Fruit fly (Drosophila melanogaster) whole organism, embryonic: ENCODE data around the gene CG15186.
A peak's percentile ranks its signal among the peaks of the same experiment; 100 is the strongest.

ENCODE experiments used
- Antp ChIP-seq: fragments of 200-800 bp; sonication (Bioruptor generic); optimal IDR thresholded peaks from 3 replicates; lab custom pipeline; 2016; ENCODE audit warnings: missing biosample characterization, missing genetic modification characterization
- Atf-2 ChIP-seq: fragments of 200-800 bp; sonication (Bioruptor generic); optimal IDR thresholded peaks from 2 replicates; lab custom pipeline; 2016; ENCODE audit warnings: missing biosample characterization, missing genetic modification characterization
- Blimp-1 ChIP-seq: fragments of 200-800 bp; sonication (Bioruptor generic); optimal IDR thresholded peaks from 3 replicates; lab custom pipeline; 2018; ENCODE audit warnings: missing biosample characterization, missing genetic modification characterization, mild to moderate bottlenecking, moderate library complexity, missing genetic modification reagents
- CG10147 ChIP-seq: fragments of 200-800 bp; sonication (Bioruptor generic); optimal IDR thresholded peaks from 2 replicates; lab custom pipeline; 2019; ENCODE audit warnings: missing biosample characterization, mild to moderate bottlenecking, missing genetic modification characterization, moderate library complexity
- CG1024 ChIP-seq: fragments of 200-800 bp; sonication (Bioruptor generic); IDR thresholded peaks from 2 replicates; pipeline ENCODE4 v1.3.6; 2022; ENCODE audit warnings: missing biosample characterization, missing genetic modification characterization
- CG10267 ChIP-seq: fragments of 200-800 bp; sonication (Bioruptor generic); optimal IDR thresholded peaks from 2 replicates; lab custom pipeline; 2018; ENCODE audit warnings: missing biosample characterization, mild to moderate bottlenecking, missing genetic modification characterization, moderate library complexity
- CG10959 ChIP-seq: fragments of 200-800 bp; sonication (Bioruptor generic); IDR thresholded peaks from 2 replicates; pipeline ENCODE4 v1.3.6; 2022; ENCODE audit warnings: missing biosample characterization, missing genetic modification characterization
- CG10979 ChIP-seq: fragments of 200-800 bp; sonication (Bioruptor generic); optimal IDR thresholded peaks from 2 replicates; lab custom pipeline; 2018; ENCODE audit warnings: missing biosample characterization, mild to moderate bottlenecking, missing genetic modification characterization, moderate library complexity
- CG11093 ChIP-seq: fragments of 200-800 bp; sonication (Bioruptor generic); IDR thresholded peaks from 3 replicates; pipeline ENCODE4 v1.3.6; 2022; ENCODE audit warnings: missing biosample characterization, missing genetic modification characterization
- CG12236 ChIP-seq: fragments of 200-800 bp; sonication (Bioruptor generic); optimal IDR thresholded peaks from 2 replicates; lab custom pipeline; 2016; ENCODE audit warnings: missing biosample characterization, missing genetic modification characterization
- CG12942 ChIP-seq: fragments of 200-800 bp; sonication (Bioruptor generic); optimal IDR thresholded peaks from 3 replicates; lab custom pipeline; 2016; ENCODE audit warnings: missing biosample characterization, missing genetic modification characterization
- CG14050 ChIP-seq: fragments of 200-800 bp; sonication (Bioruptor generic); IDR thresholded peaks from 3 replicates; pipeline ENCODE4 v1.3.6; 2022; ENCODE audit warnings: missing biosample characterization, missing genetic modification characterization
- CG1647 ChIP-seq: fragments of 200-800 bp; sonication (Bioruptor generic); optimal IDR thresholded peaks from 3 replicates; lab custom pipeline; 2016; ENCODE audit warnings: missing biosample characterization, missing genetic modification characterization
- CG2678 ChIP-seq: fragments of 200-800 bp; sonication (Bioruptor generic); optimal IDR thresholded peaks from 3 replicates; lab custom pipeline; 2019; ENCODE audit warnings: missing biosample characterization, mild to moderate bottlenecking, missing genetic modification characterization, moderate library complexity
- CG30403 ChIP-seq: fragments of 200-800 bp; sonication (Bioruptor generic); optimal IDR thresholded peaks from 3 replicates; lab custom pipeline; 2016; ENCODE audit warnings: missing biosample characterization, missing genetic modification characterization
- CG31441 ChIP-seq: fragments of 200-800 bp; sonication (Bioruptor generic); IDR thresholded peaks from 2 replicates; pipeline ENCODE4 v1.3.6; 2022; ENCODE audit warnings: missing biosample characterization, missing genetic modification characterization
- CG32532 ChIP-seq: fragments of 200-800 bp; sonication (Bioruptor generic); IDR thresholded peaks from 2 replicates; pipeline ENCODE4 v1.3.6; 2022; ENCODE audit warnings: missing biosample characterization, missing genetic modification characterization
- CG3995 ChIP-seq: fragments of 200-800 bp; sonication (Bioruptor generic); optimal IDR thresholded peaks from 3 replicates; lab custom pipeline; 2016; ENCODE audit warnings: missing biosample characterization, missing genetic modification characterization
- CG4328 ChIP-seq: fragments of 200-800 bp; sonication (Bioruptor generic); optimal IDR thresholded peaks from 3 replicates; lab custom pipeline; 2017; ENCODE audit warnings: missing biosample characterization, missing genetic modification reagents, missing genetic modification characterization
- CG43689 ChIP-seq: fragments of 200-800 bp; sonication (Bioruptor generic); IDR thresholded peaks from 2 replicates; pipeline ENCODE4 v1.3.6; 2022; ENCODE audit warnings: missing biosample characterization, missing genetic modification characterization
- CG6854 ChIP-seq: fragments of 200-800 bp; sonication (Bioruptor generic); optimal IDR thresholded peaks from 3 replicates; lab custom pipeline; 2017; ENCODE audit warnings: missing biosample characterization, mild to moderate bottlenecking, missing genetic modification characterization
- CG7357 ChIP-seq: fragments of 200-800 bp; sonication (Bioruptor generic); IDR thresholded peaks from 3 replicates; pipeline ENCODE4 v1.3.6; 2022; ENCODE audit warnings: missing biosample characterization, missing genetic modification characterization
- CG7372 ChIP-seq: fragments of 200-800 bp; sonication (Bioruptor generic); IDR thresholded peaks from 2 replicates; pipeline ENCODE4 v1.3.6; 2022; ENCODE audit warnings: missing biosample characterization, missing genetic modification characterization
- CG7839 ChIP-seq: fragments of 200-800 bp; sonication (Bioruptor generic); optimal IDR thresholded peaks from 3 replicates; lab custom pipeline; 2018; ENCODE audit warnings: missing biosample characterization, mild to moderate bottlenecking, missing genetic modification characterization, moderate library complexity
- CG7963 ChIP-seq: fragments of 200-800 bp; sonication (Bioruptor generic); IDR thresholded peaks from 3 replicates; pipeline ENCODE4 v1.3.6; 2022; ENCODE audit warnings: missing biosample characterization, missing genetic modification characterization; ENCODE audit not compliant: partially characterized antibody
- CG8765 ChIP-seq: fragments of 200-800 bp; sonication (Bioruptor generic); IDR thresholded peaks from 2 replicates; pipeline ENCODE4 v1.3.6; 2022; ENCODE audit warnings: missing biosample characterization, missing genetic modification characterization
- CG9437 ChIP-seq: fragments of 200-800 bp; sonication (Bioruptor generic); optimal IDR thresholded peaks from 2 replicates; lab custom pipeline; 2018; ENCODE audit warnings: missing biosample characterization, mild to moderate bottlenecking, missing genetic modification characterization
- CoRest ChIP-seq: fragments of 200-800 bp; sonication (Bioruptor generic); optimal IDR thresholded peaks from 3 replicates; lab custom pipeline; 2018; ENCODE audit warnings: missing biosample characterization, mild to moderate bottlenecking, missing genetic modification characterization, moderate library complexity
- Dp ChIP-seq: fragments of 200-800 bp; sonication (Bioruptor generic); optimal IDR thresholded peaks from 2 replicates; lab custom pipeline; 2018; ENCODE audit warnings: missing biosample characterization, mild to moderate bottlenecking, missing genetic modification characterization, moderate library complexity
- HHEX ChIP-seq: fragments of 200-800 bp; sonication (Bioruptor generic); optimal IDR thresholded peaks from 3 replicates; lab custom pipeline; 2017; ENCODE audit warnings: missing biosample characterization, mild to moderate bottlenecking, missing genetic modification characterization, missing genetic modification reagents
- Hmx ChIP-seq: fragments of 200-800 bp; sonication (Bioruptor generic); optimal IDR thresholded peaks from 2 replicates; lab custom pipeline; 2016; ENCODE audit warnings: missing biosample characterization, missing genetic modification characterization
- Hr78 ChIP-seq, 2 experiments: fragments of 200-800 bp in 1 of 2; fragments of >200 bp in 1 of 2; sonication (Bioruptor generic) in 1 of 2; optimal IDR thresholded peaks; 2 replicates each; lab custom pipeline; 2017 to 2019; ENCODE audit warnings: missing biosample characterization in 2 of 2, missing genetic modification characterization in 2 of 2, mild to moderate bottlenecking in 1 of 2, moderate library complexity in 1 of 2
- Pdp1 ChIP-seq, 2 experiments: fragments of 200-800 bp; sonication (Bioruptor generic); optimal IDR thresholded peaks; 3 replicates each; lab custom pipeline; 2016; ENCODE audit warnings: missing biosample characterization in 2 of 2, missing genetic modification characterization in 2 of 2, mild to moderate bottlenecking in 1 of 2, moderate library complexity in 1 of 2
- Spps ChIP-seq: fragments of 200-800 bp; sonication (Bioruptor generic); optimal IDR thresholded peaks from 2 replicates; lab custom pipeline; 2018; ENCODE audit warnings: missing biosample characterization, mild to moderate bottlenecking, missing genetic modification characterization
- ato ChIP-seq: fragments of 200-800 bp; sonication (Bioruptor generic); IDR thresholded peaks from 2 replicates; pipeline ENCODE4 v1.3.6; 2022; ENCODE audit warnings: missing biosample characterization, missing genetic modification characterization; ENCODE audit not compliant: partially characterized antibody
- bcd ChIP-seq: fragments of 200-800 bp; sonication (Bioruptor generic); optimal IDR thresholded peaks from 2 replicates; lab custom pipeline; 2017; ENCODE audit warnings: missing biosample characterization, mild to moderate bottlenecking, missing genetic modification characterization
- bowl ChIP-seq: fragments of 200-800 bp; sonication (Bioruptor generic); IDR thresholded peaks from 2 replicates; pipeline ENCODE4 v1.3.6; 2022; ENCODE audit warnings: missing biosample characterization, missing genetic modification characterization
- chinmo ChIP-seq: fragments of 200-800 bp; sonication (Bioruptor generic); IDR thresholded peaks from 4 replicates; pipeline ENCODE4 v1.3.6; 2022; ENCODE audit warnings: missing biosample characterization, missing genetic modification characterization; ENCODE audit not compliant: partially characterized antibody
- crol ChIP-seq: fragments of 200-800 bp; sonication (Bioruptor generic); IDR thresholded peaks from 2 replicates; pipeline ENCODE4 v1.3.6; 2022; ENCODE audit warnings: missing biosample characterization, missing genetic modification characterization
- crp ChIP-seq, 2 experiments: fragments of 200-800 bp; sonication (Bioruptor generic); optimal IDR thresholded peaks; 2 replicates in 1 of 2; 3 replicates in 1 of 2; lab custom pipeline; 2017; ENCODE audit warnings: missing biosample characterization in 2 of 2, missing genetic modification characterization in 2 of 2, mild to moderate bottlenecking in 1 of 2, moderate library complexity in 1 of 2
- dati ChIP-seq: fragments of 200-800 bp; sonication (Bioruptor generic); IDR thresholded peaks from 2 replicates; pipeline ENCODE4 v1.3.6; 2022; ENCODE audit warnings: missing biosample characterization, missing genetic modification characterization
- esg ChIP-seq: fragments of 200-800 bp; sonication (Bioruptor generic); conservative IDR thresholded peaks from 2 replicates; pipeline ENCODE4 v1.3.6; 2022; ENCODE audit warnings: missing biosample characterization, missing genetic modification characterization
- fu2 ChIP-seq: fragments of 200-800 bp; sonication (Bioruptor generic); optimal IDR thresholded peaks from 2 replicates; lab custom pipeline; 2016; ENCODE audit warnings: missing biosample characterization, missing genetic modification characterization
- grn ChIP-seq: fragments of 200-800 bp; sonication (Bioruptor generic); optimal IDR thresholded peaks from 3 replicates; lab custom pipeline; 2017; ENCODE audit warnings: missing biosample characterization, missing genetic modification characterization
- kni ChIP-seq: fragments of 200-800 bp; sonication (Bioruptor generic); optimal IDR thresholded peaks from 3 replicates; lab custom pipeline; 2017; ENCODE audit warnings: mild to moderate bottlenecking, missing biosample characterization, missing genetic modification reagents, missing genetic modification characterization
- mam ChIP-seq: fragments of 200-800 bp; sonication (Bioruptor generic); optimal IDR thresholded peaks from 3 replicates; lab custom pipeline; 2016; ENCODE audit warnings: missing biosample characterization, missing genetic modification characterization
- oc ChIP-seq: fragments of 200-800 bp; sonication (Bioruptor generic); optimal IDR thresholded peaks from 2 replicates; lab custom pipeline; 2018; ENCODE audit warnings: missing biosample characterization, mild to moderate bottlenecking, missing genetic modification characterization, moderate library complexity
- onecut ChIP-seq: fragments of 200-800 bp; sonication (Bioruptor generic); IDR thresholded peaks from 2 replicates; pipeline ENCODE4 v1.3.6; 2022; ENCODE audit warnings: missing biosample characterization, missing genetic modification characterization
- pb ChIP-seq: fragments of 200-800 bp; sonication (Bioruptor generic); optimal IDR thresholded peaks from 3 replicates; lab custom pipeline; 2016; ENCODE audit warnings: missing biosample characterization, missing genetic modification characterization
- phol ChIP-seq: fragments of 200-800 bp; sonication (Bioruptor generic); optimal IDR thresholded peaks from 3 replicates; lab custom pipeline; 2018; ENCODE audit warnings: missing biosample characterization, mild to moderate bottlenecking, missing genetic modification characterization, moderate library complexity
- trh ChIP-seq: fragments of 200-800 bp; sonication (Bioruptor generic); optimal IDR thresholded peaks from 2 replicates; lab custom pipeline; 2016; ENCODE audit warnings: missing biosample characterization, missing genetic modification characterization

The CG15186 gene

dm6 chr3R:6504408-6504807 is 26.3 kb downstream of the CG15186 start (continued):
- TF ChIP-seq oc (tag; lab: Kevin White, UChicago): no peak
- no peak for TF ChIP-seq dati (GFP tag; lab: Robert Waterston, UW)
- TF ChIP-seq CG32532 (GFP tag; lab: Robert Waterston, UW): no peak
- TF ChIP-seq Hr78 (GFP tag; optimal IDR thresholded peaks at IDR 0.05; lab: Kevin White, UChicago): no peak
- TF ChIP-seq CG7372 (GFP tag; lab: Robert Waterston, UW): no peak
- TF ChIP-seq CG1647 (GFP tag; lab: Kevin White, UChicago): no peak
- TF ChIP-seq grn: peak; percentile 22
- no peak for TF ChIP-seq CG1024 (GFP tag; lab: Robert Waterston, UW)
- TF ChIP-seq CG10147 (GFP tag; lab: Kevin White, UChicago): no peak
- TF ChIP-seq Dp (GFP tag; lab: Kevin White, UChicago): no peak
- TF ChIP-seq chinmo (GFP tag; lab: Robert Waterston, UW): no peak
- TF ChIP-seq CG7357 (GFP tag; lab: Robert Waterston, UW): no peak
- TF ChIP-seq CG10979 (tag; lab: Kevin White, UChicago): no peak
- no peak for TF ChIP-seq CG3995 (GFP tag; lab: Kevin White, UChicago)
- TF ChIP-seq CG12236 (GFP tag; lab: Kevin White, UChicago): peak; percentile 72
- peak; percentile 44 for TF ChIP-seq CG8765 (GFP tag; lab: Robert Waterston, UW)
- peak; percentile 42 for TF ChIP-seq CG7839
- TF ChIP-seq Pdp1 (GFP tag; optimal IDR thresholded peaks at IDR 0.05; lab: Kevin White, UChicago): peak in 1 of 2 experiments; percentile 28
- TF ChIP-seq bowl (GFP tag; lab: Robert Waterston, UW): no peak
- no peak for TF ChIP-seq CG11093 (GFP tag; lab: Robert Waterston, UW)
- TF ChIP-seq crol (GFP tag; lab: Robert Waterston, UW): no peak
- TF ChIP-seq CG4328 (GFP tag; lab: Kevin White, UChicago): peak; percentile 5
- TF ChIP-seq CG9437 (GFP tag; lab: Kevin White, UChicago): no peak
- no peak for TF ChIP-seq kni (GFP tag; lab: Kevin White, UChicago)
- no peak for TF ChIP-seq CG43689
- peak; percentile 54 for TF ChIP-seq Spps
- peak; percentile 57 for TF ChIP-seq CoRest (tag; lab: Kevin White, UChicago)
- peak; percentile 58 for TF ChIP-seq CG2678 (tag; lab: Kevin White, UChicago)
- TF ChIP-seq CG31441 (GFP tag; lab: Robert Waterston, UW): peak; percentile 55
- TF ChIP-seq onecut (GFP tag; lab: Robert Waterston, UW): peak; percentile 63
- no peak for TF ChIP-seq Antp (GFP tag; lab: Kevin White, UChicago)
- peak; percentile 47 for TF ChIP-seq CG10959 (GFP tag; lab: Robert Waterston, UW)
- no peak for TF ChIP-seq CG7963 (GFP tag; lab: Robert Waterston, UW)
- TF ChIP-seq Blimp-1: peak; percentile 55
- TF ChIP-seq fu2: no peak
- no peak for TF ChIP-seq CG14050 (GFP tag; lab: Robert Waterston, UW)
- TF ChIP-seq bcd (GFP tag; lab: Kevin White, UChicago): peak; percentile 43
- TF ChIP-seq Atf-2 (GFP tag; lab: Kevin White, UChicago): peak; percentile 8
- peak; percentile 49 for TF ChIP-seq HHEX (GFP tag; lab: Kevin White, UChicago)
- TF ChIP-seq CG10267: peak; percentile 5
- TF ChIP-seq ato (GFP tag; lab: Robert Waterston, UW): no peak
- TF ChIP-seq esg (GFP tag; lab: Robert Waterston, UW): no peak
- TF ChIP-seq crp (GFP tag; optimal IDR thresholded peaks at IDR 0.05; lab: Kevin White, UChicago): no peak
- TF ChIP-seq phol (tag; lab: Kevin White, UChicago): no peak
- TF ChIP-seq Hmx: no peak
- no peak for TF ChIP-seq mam (GFP tag; lab: Kevin White, UChicago)
- no peak for TF ChIP-seq pb (GFP tag; lab: Kevin White, UChicago)
- TF ChIP-seq CG30403 (GFP tag; lab: Kevin White, UChicago): no peak
- peak; percentile 62 for TF ChIP-seq CG12942 (GFP tag; lab: Kevin White, UChicago)
- peak; percentile 2 for TF ChIP-seq trh (GFP tag; lab: Kevin White, UChicago)
- no peak for TF ChIP-seq CG6854 (GFP tag; lab: Kevin White, UChicago)
